Worm (Caenorhabditis elegans): ENCODE measurements around the gene btb-6.

Gene btb-6

ce11 chrII:1670985-1671384 is 44.1 kb upstream of the btb-6 start:
- no peak for TF ChIP-seq ceh-14 (tag; optimal IDR thresholded peaks at IDR 0.05)
- no peak for TF ChIP-seq fax-1 (tag; optimal IDR thresholded peaks at IDR 0.05)
- TF ChIP-seq pax-1 (tag; optimal IDR thresholded peaks at IDR 0.05): no peak
- no peak for TF ChIP-seq sox-2 (GFP tag; IDR thresholded peaks at IDR 0.05)
- no peak for TF ChIP-seq dmd-4 (tag; optimal IDR thresholded peaks at IDR 0.05; ENCODE audit: borderline replicate concordance)
- TF ChIP-seq ceh-22 (tag; optimal IDR thresholded peaks at IDR 0.05): no peak

ce11 chrII:1672673-1673072 is 42.4 kb upstream of the btb-6 start:
- TF ChIP-seq ref-2 (tag; optimal IDR thresholded peaks at IDR 0.05) (no peak), K02D7.2 (tag; optimal IDR thresholded peaks at IDR 0.05) (no peak), gmeb-2 (tag; optimal IDR thresholded peaks at IDR 0.05) (no peak), unc-42 (tag; optimal IDR thresholded peaks at IDR 0.05) (no peak), Y22D7AL.16 (tag; optimal IDR thresholded peaks at IDR 0.05) (no peak)

ce11 chrII:1676088-1676487 is 39.0 kb upstream of the btb-6 start, which contains the start of gene fbxb-17:
Gene fbxb-17 (plus strand): TSS chrII:1676388.
- TF ChIP-seq C08G9.2 (tag; optimal IDR thresholded peaks at IDR 0.05) (no peak), pros-1 (tag; optimal IDR thresholded peaks at IDR 0.05) (no peak), npax-4 (tag; optimal IDR thresholded peaks at IDR 0.05) (no peak), ceh-9 (tag; optimal IDR thresholded peaks at IDR 0.05) (no peak), fkh-6 (tag; optimal IDR thresholded peaks at IDR 0.05) (no peak), tbx-2 (tag; optimal IDR thresholded peaks at IDR 0.05) (no peak), ceh-24 (tag; optimal IDR thresholded peaks at IDR 0.05) (no peak), Y22D7AL.16 (tag; optimal IDR thresholded peaks at IDR 0.05) (no peak), nfya-1 (tag; optimal IDR thresholded peaks at IDR 0.05) (no peak), unc-42 (tag; optimal IDR thresholded peaks at IDR 0.05) (no peak), fax-1 (tag; optimal IDR thresholded peaks at IDR 0.05) (no peak), odd-2 (tag; optimal IDR thresholded peaks at IDR 0.05) (no peak)

DNA sequence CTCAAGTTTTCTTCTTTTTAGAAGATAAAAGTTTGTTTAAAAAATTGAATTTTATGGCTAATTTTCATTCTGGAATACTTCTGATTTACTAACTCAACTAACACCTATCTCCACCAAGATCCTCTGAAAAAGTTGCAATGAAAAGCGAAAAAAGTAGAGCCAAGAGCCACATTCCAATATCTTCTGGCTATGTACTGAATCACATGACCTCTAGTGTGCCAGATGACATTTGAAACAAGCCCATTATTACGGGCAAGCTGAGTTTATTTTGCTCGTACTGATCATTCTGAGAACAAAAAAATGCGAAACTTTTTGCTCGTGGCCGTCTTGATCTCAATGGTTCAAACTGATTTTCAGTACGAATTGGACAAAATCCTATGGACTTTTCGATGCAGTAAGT is 36.0 kb upstream of the btb-6 start, which contains the start of gene irld-36:
Gene irld-36 (plus strand): TSS at position 301 of the 400 bp plus-strand sequence.
- TF ChIP-seq ceh-48 (tag; optimal IDR thresholded peaks at IDR 0.05) (no peak), ttx-3 (tag; optimal IDR thresholded peaks at IDR 0.05) (no peak), fkh-10 (GFP tag; optimal IDR thresholded peaks at IDR 0.05) (no peak), hlh-6 (tag; optimal IDR thresholded peaks at IDR 0.05) (no peak), zip-5 (tag; optimal IDR thresholded peaks at IDR 0.05) (no peak), Y22D7AL.16 (tag; optimal IDR thresholded peaks at IDR 0.05) (no peak), nfya-1 (tag; optimal IDR thresholded peaks at IDR 0.05) (no peak), nhr-232 (tag; optimal IDR thresholded peaks at IDR 0.05) (no peak), pha-4 (tag; optimal IDR thresholded peaks at IDR 0.05) (no peak), dve-1 (tag; optimal IDR thresholded peaks at IDR 0.05) (no peak), ceh-34 (tag; optimal IDR thresholded peaks at IDR 0.05) (no peak), ceh-45 (GFP tag; IDR thresholded peaks at IDR 0.05) (no peak), K02D7.2 (tag; optimal IDR thresholded peaks at IDR 0.05) (no peak), fkh-6 (tag; optimal IDR thresholded peaks at IDR 0.05) (no peak), rnt-1 (tag; optimal IDR thresholded peaks at IDR 0.05) (no peak), npax-4 (tag; optimal IDR thresholded peaks at IDR 0.05) (no peak), tbx-2 (tag; optimal IDR thresholded peaks at IDR 0.05) (no peak), hlh-8 (tag; optimal IDR thresholded peaks at IDR 0.05) (no peak), madf-2 (tag; optimal IDR thresholded peaks at IDR 0.05) (no peak), elt-2 (tag; optimal IDR thresholded peaks at IDR 0.05) (no peak)

- TF ChIP-seq hlh-6 (tag; optimal IDR thresholded peaks at IDR 0.05) (no peak), hlh-15 (tag; optimal IDR thresholded peaks at IDR 0.05) (no peak), gmeb-2 (tag; optimal IDR thresholded peaks at IDR 0.05) (no peak), tbx-7 (tag; optimal IDR thresholded peaks at IDR 0.05) (no peak), odd-2 (tag; optimal IDR thresholded peaks at IDR 0.05) (no peak), ceh-2 (tag; optimal IDR thresholded peaks at IDR 0.05) (no peak), nhr-232 (tag; optimal IDR thresholded peaks at IDR 0.05) (no peak), ref-2 (tag; optimal IDR thresholded peaks at IDR 0.05) (no peak), rnt-1 (tag; optimal IDR thresholded peaks at IDR 0.05) (no peak), pax-1 (tag; optimal IDR thresholded peaks at IDR 0.05) (no peak)
Measured at ce11 chrII:1682218-1682617, 32.9 kb upstream of the btb-6 start, which contains the start of gene fbxb-26. Gene fbxb-26 (plus strand): TSS chrII:1682518.
